Worm (Caenorhabditis elegans): ENCODE results near the gene lido-13.
"Not testable (repeated sequence)": the region's sequence is repeated elsewhere in the genome, so short reads cannot be mapped to it uniquely, and the experiment has no call there.

Gene lido-13

ce11 chrII:3051332-3051731 lies 2.8 kb downstream of the lido-13 start:
- no peak for TF ChIP-seq him-1 (tag; optimal IDR thresholded peaks at IDR 0.05)
- no peak for TF ChIP-seq W03F9.2 (tag; optimal IDR thresholded peaks at IDR 0.05)
- no peak for TF ChIP-seq dao-5 (tag; optimal IDR thresholded peaks at IDR 0.05)

ce11 chrII:3050703-3051102 lies 3.4 kb downstream of the lido-13 start, which contains the start of gene sri-31:
sri-31 (plus strand) TSS chrII:3051003.
- TF ChIP-seq dao-5 (tag; optimal IDR thresholded peaks at IDR 0.05) (no peak), him-1 (tag; optimal IDR thresholded peaks at IDR 0.05) (no peak), W03F9.2 (tag; optimal IDR thresholded peaks at IDR 0.05) (no peak)

ce11 chrII:3048989-3049388 lies 5.1 kb downstream of the lido-13 start:
- TF ChIP-seq dao-5 (tag; optimal IDR thresholded peaks at IDR 0.05) (no peak), W03F9.2 (tag; optimal IDR thresholded peaks at IDR 0.05) (no peak), him-1 (tag; optimal IDR thresholded peaks at IDR 0.05) (no peak)

ce11 chrII:3048378-3048777 lies 5.7 kb downstream of the lido-13 start, which contains the start of gene sri-28:
sri-28 (plus strand) TSS chrII:3048678.
- TF ChIP-seq dao-5 (tag; optimal IDR thresholded peaks at IDR 0.05) (no peak), W03F9.2 (tag; optimal IDR thresholded peaks at IDR 0.05) (no peak), him-1 (tag; optimal IDR thresholded peaks at IDR 0.05) (no peak)

ce11 chrII:3045875-3046274 lies 8.2 kb downstream of the lido-13 start, which contains the start of gene sri-30:
sri-30 (plus strand) TSS chrII:3046175.
- TF ChIP-seq him-1 (tag; optimal IDR thresholded peaks at IDR 0.05) (no peak), W03F9.2 (tag; optimal IDR thresholded peaks at IDR 0.05) (no peak), dao-5 (tag; optimal IDR thresholded peaks at IDR 0.05) (no peak)

- TF ChIP-seq W03F9.2 (tag; optimal IDR thresholded peaks at IDR 0.05), result no peak
- TF ChIP-seq dao-5 (tag; optimal IDR thresholded peaks at IDR 0.05), result no peak
- TF ChIP-seq him-1 (tag; optimal IDR thresholded peaks at IDR 0.05), result no peak
Measured at ce11 chrII:3045422-3045821, 8.7 kb downstream of the lido-13 start.

ce11 chrII:3044023-3044422 lies 10.1 kb downstream of the lido-13 start, which contains the start of gene sri-29:
sri-29 (plus strand) TSS chrII:3044323.
- no peak for TF ChIP-seq him-1 (tag; optimal IDR thresholded peaks at IDR 0.05)
- no peak for TF ChIP-seq dao-5 (tag; optimal IDR thresholded peaks at IDR 0.05)
- TF ChIP-seq W03F9.2 (tag; optimal IDR thresholded peaks at IDR 0.05), result no peak

ce11 chrII:3043358-3043757 lies 10.8 kb downstream of the lido-13 start, which contains the start of gene B0454.8:
B0454.8 (minus strand) TSS chrII:3043458.
- TF ChIP-seq dao-5 (tag; optimal IDR thresholded peaks at IDR 0.05) (no peak), him-1 (tag; optimal IDR thresholded peaks at IDR 0.05) (no peak), W03F9.2 (tag; optimal IDR thresholded peaks at IDR 0.05) (no peak)

ce11 chrII:3038453-3038909 lies 15.6 kb downstream of the lido-13 start, which contains the start of the genes B0454.26 and B0454.5:
B0454.26 (minus strand) TSS chrII:3038553.
B0454.5 (plus strand) TSS chrII:3038859.
- TF ChIP-seq him-1 (tag; optimal IDR thresholded peaks at IDR 0.05) (no peak), W03F9.2 (tag; optimal IDR thresholded peaks at IDR 0.05) (no peak), dao-5 (tag; optimal IDR thresholded peaks at IDR 0.05) (no peak)

- TF ChIP-seq dao-5 (tag; optimal IDR thresholded peaks at IDR 0.05) (no peak), W03F9.2 (tag; optimal IDR thresholded peaks at IDR 0.05) (no peak), him-1 (tag; optimal IDR thresholded peaks at IDR 0.05) (no peak)
Measured at ce11 chrII:3036344-3036743, 17.8 kb downstream of the lido-13 start.

ce11 chrII:3034914-3035313 lies 19.2 kb downstream of the lido-13 start:
- TF ChIP-seq him-1 (tag; optimal IDR thresholded peaks at IDR 0.05), result no peak
- no peak for TF ChIP-seq W03F9.2 (tag; optimal IDR thresholded peaks at IDR 0.05)
- TF ChIP-seq dao-5 (tag; optimal IDR thresholded peaks at IDR 0.05), result no peak

ce11 chrII:3032480-3032879 lies 21.6 kb downstream of the lido-13 start, which contains the start of gene B0454.6:
B0454.6 (plus strand) TSS chrII:3032780.
- not testable (repeated sequence) for TF ChIP-seq him-1, dao-5, W03F9.2 (tag; optimal IDR thresholded peaks at IDR 0.05)

- TF ChIP-seq dao-5 (tag; optimal IDR thresholded peaks at IDR 0.05) (no peak), W03F9.2 (tag; optimal IDR thresholded peaks at IDR 0.05) (no peak), him-1 (tag; optimal IDR thresholded peaks at IDR 0.05) (no peak)
Measured at ce11 chrII:3030416-3030815, 23.7 kb downstream of the lido-13 start.

ce11 chrII:3028264-3028663 lies 25.9 kb downstream of the lido-13 start:
- TF ChIP-seq him-1 (tag; optimal IDR thresholded peaks at IDR 0.05) (no peak), dao-5 (tag; optimal IDR thresholded peaks at IDR 0.05) (no peak), W03F9.2 (tag; optimal IDR thresholded peaks at IDR 0.05) (no peak)

ce11 chrII:3024655-3025054 lies 29.5 kb downstream of the lido-13 start:
- TF ChIP-seq him-1 (tag; optimal IDR thresholded peaks at IDR 0.05), result no peak
- no peak for TF ChIP-seq W03F9.2 (tag; optimal IDR thresholded peaks at IDR 0.05)
- no peak for TF ChIP-seq dao-5 (tag; optimal IDR thresholded peaks at IDR 0.05)
